Worm (Caenorhabditis elegans): Measurements from ENCODE around the gene dmsr-6.

dmsr-6 gene

ce11 chrII:14500122-14500521, 44.7 kb downstream of the dmsr-6 start, which contains the start of gene K10H10.4:
Gene K10H10.4, plus strand, starts transcription at chrII:14500422.
- no peak for TF ChIP-seq unc-62 (GFP tag; optimal IDR thresholded peaks at IDR 0.05)

- no peak for TF ChIP-seq unc-62 (GFP tag; optimal IDR thresholded peaks at IDR 0.05)
Observed at ce11 chrII:14501447-14501846, 46.0 kb downstream of the dmsr-6 start, which contains the start of gene K10H10.5. Gene K10H10.5, plus strand, starts transcription at chrII:14501747.

DNA sequence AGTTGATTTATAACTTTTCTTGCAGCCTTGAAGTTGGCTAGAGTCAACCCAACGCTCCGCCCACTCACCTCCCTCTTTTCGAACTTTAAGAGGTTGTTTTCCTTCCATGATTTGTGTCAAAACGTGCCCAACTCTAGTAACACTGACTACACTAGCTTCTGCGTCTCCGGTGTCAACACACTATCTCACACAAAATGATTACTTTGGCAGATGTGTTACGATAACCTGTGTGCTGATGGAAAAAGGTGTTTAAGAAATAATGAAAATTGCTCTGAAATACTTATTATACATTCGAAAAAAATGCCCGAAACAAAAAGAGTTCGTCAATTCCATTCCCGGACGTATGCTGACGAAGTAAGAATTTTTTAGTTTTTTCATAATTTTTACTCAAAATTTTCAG, 47.6 kb downstream of the dmsr-6 start, which contains the start of gene K10H10.6:
TSS of gene K10H10.6 (plus strand) at position 301 of the 400 bp plus-strand sequence.
- no peak for TF ChIP-seq unc-62 (GFP tag; optimal IDR thresholded peaks at IDR 0.05)

- TF ChIP-seq unc-62 (GFP tag; optimal IDR thresholded peaks at IDR 0.05), result no peak
Observed at ce11 chrII:14506245-14506644, 50.8 kb downstream of the dmsr-6 start, which contains the start of gene K10H10.12. Gene K10H10.12, minus strand, starts transcription at chrII:14506345.

- TF ChIP-seq unc-62 (GFP tag; optimal IDR thresholded peaks at IDR 0.05), result no peak
Observed at ce11 chrII:14507563-14507962, 52.1 kb downstream of the dmsr-6 start, which contains the start of the genes K10H10.7 and K10H10.10. Gene K10H10.7, minus strand, starts transcription at chrII:14507663. Gene K10H10.10, plus strand, starts transcription at chrII:14507766.

DNA sequence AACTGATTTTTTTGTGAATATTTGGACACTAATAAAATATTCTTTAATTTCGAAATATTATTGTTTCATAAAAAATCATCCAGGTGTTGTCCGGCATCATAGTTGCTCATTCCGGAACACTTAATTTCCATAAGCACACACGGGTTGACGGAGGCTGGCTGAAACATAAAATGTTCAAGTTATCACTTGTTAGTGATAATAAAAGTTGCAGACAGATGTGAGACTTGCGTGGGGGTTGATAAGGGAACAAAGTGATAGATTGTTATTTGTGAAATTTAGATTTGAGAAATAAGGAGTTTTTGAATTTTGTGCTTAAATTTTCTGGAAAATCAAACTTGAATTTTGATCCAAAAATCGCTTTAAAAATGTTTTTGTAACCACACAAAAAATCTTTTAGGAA, 54.7 kb downstream of the dmsr-6 start:
- no peak for TF ChIP-seq unc-62 (GFP tag; optimal IDR thresholded peaks at IDR 0.05)

DNA sequence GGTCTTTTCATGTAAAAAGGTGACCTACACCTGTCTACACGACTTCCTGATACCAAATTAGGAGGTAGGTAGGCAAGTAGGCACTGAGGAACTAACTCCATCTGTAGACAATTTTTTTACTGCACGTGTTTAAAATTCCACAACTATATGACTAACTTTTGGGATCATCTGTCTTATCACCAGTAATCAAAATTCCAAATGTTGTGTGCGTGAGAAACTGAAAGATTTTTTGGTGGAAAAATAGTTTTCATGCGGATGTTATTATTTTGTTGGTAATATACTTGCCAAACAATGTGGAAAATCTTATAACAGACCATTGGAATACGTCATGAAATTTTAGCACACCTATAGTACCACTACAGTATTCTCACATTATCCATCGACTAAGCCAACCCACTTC, 55.8 kb downstream of the dmsr-6 start, which contains the start of gene K10H10.13:
TSS of gene K10H10.13 (minus strand) at position 101 of the 400 bp plus-strand sequence.
- TF ChIP-seq unc-62 (GFP tag; optimal IDR thresholded peaks at IDR 0.05), result no peak

All from whole organism, dauer.